Worm (Caenorhabditis elegans): ENCODE data around the gene tdo-2.

The tdo-2 gene

DNA sequence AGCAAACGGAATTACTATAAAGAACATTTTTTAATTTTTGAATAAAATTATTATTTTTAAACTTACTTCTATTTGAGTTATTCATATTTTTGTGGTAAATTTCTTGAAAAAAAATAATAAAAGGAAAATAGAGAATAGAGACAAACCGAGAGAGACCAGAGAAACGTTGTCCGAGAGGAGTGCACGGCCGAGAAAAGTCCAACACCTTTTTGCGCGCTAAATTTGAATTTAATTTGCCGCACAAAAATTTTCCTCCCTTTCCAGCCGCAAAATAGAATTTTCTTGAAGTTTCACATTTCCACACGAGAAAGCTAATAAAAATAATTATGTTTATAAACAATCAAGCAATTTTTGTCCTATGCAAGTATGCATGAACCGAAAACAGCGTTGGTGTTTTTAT is 48.0 kb downstream of the tdo-2 start, which contains the start of the genes F01F1.11 and F01F1.3 (continued):
- no peak for TF ChIP-seq nhr-179 (tag; optimal IDR thresholded peaks at IDR 0.05)
- peak; percentile 77 for TF ChIP-seq mcd-1 (GFP tag; IDR thresholded peaks at IDR 0.05)
- TF ChIP-seq atf-7 (tag; optimal IDR thresholded peaks at IDR 0.05) = no peak
- peak; percentile 31 for TF ChIP-seq him-1 (tag; optimal IDR thresholded peaks at IDR 0.05)
- peak; percentile 9 for TF ChIP-seq tlf-1 (GFP tag; optimal IDR thresholded peaks at IDR 0.05)
- peak; percentile 77; the same call in 1 of the 2 replicates for TF ChIP-seq bed-2 (GFP tag; IDR thresholded peaks at IDR 0.05)
- TF ChIP-seq attf-3 (GFP tag; conservative IDR thresholded peaks at IDR 0.05) = peak; percentile 69
- TF ChIP-seq aptf-3 (GFP tag; IDR thresholded peaks at IDR 0.05) = no peak
- no peak for TF ChIP-seq F37B4.10 (GFP tag; IDR thresholded peaks at IDR 0.05)
- peak; percentile 39 for TF ChIP-seq F22D6.2 (tag; optimal IDR thresholded peaks at IDR 0.05)
- TF ChIP-seq tbp1 (GFP tag; optimal IDR thresholded peaks at IDR 0.05) = peak; percentile 8
- TF ChIP-seq lsy-27 (tag; optimal IDR thresholded peaks at IDR 0.05; ENCODE audit: borderline replicate concordance, insufficient read depth) = no peak
- no peak for TF ChIP-seq fkh-3 (tag; optimal IDR thresholded peaks at IDR 0.05)
- peak in 1 of 2 experiments; percentile 57 for TF ChIP-seq let-607 (tag; optimal IDR thresholded peaks at IDR 0.05)
- no peak; the same call in 1 of the 2 replicates for TF ChIP-seq rcor-1 (GFP tag; IDR thresholded peaks at IDR 0.05)
- no peak for TF ChIP-seq repo-1 (tag; optimal IDR thresholded peaks at IDR 0.05)
- no peak for TF ChIP-seq F57A8.1 (GFP tag; optimal IDR thresholded peaks at IDR 0.05)
- no peak for TF ChIP-seq mxl-1 (tag; optimal IDR thresholded peaks at IDR 0.05)
- peak; percentile 14; the same call in 1 of the 2 replicates for TF ChIP-seq hmg-1.2 (GFP tag; IDR thresholded peaks at IDR 0.05)
- TF ChIP-seq chd-7 (tag; optimal IDR thresholded peaks at IDR 0.05) = no peak
- TF ChIP-seq gei-17 (GFP tag; optimal IDR thresholded peaks at IDR 0.05) = no peak
- TF ChIP-seq B0336.3 (GFP tag; IDR thresholded peaks at IDR 0.05) = 0 out of 2 replicates have a peak, but pooled peaks have one; percentile 15
- TF ChIP-seq nfya-2 (GFP tag; IDR thresholded peaks at IDR 0.05) = no peak
- TF ChIP-seq snpc-3.4 (tag; optimal IDR thresholded peaks at IDR 0.05) = no peak
- TF ChIP-seq xnd-1 (tag; optimal IDR thresholded peaks at IDR 0.05) = no peak
- peak; percentile 72 for TF ChIP-seq ceh-27 (GFP tag; optimal IDR thresholded peaks at IDR 0.05)
- peak; percentile 28 for TF ChIP-seq snpc-1.3 (tag; optimal IDR thresholded peaks at IDR 0.05; ENCODE audit: insufficient read depth)
- peak; percentile 57 for TF ChIP-seq K11D2.4 (GFP tag; IDR thresholded peaks at IDR 0.05)
- TF ChIP-seq egrh-3 (GFP tag; IDR thresholded peaks at IDR 0.05) = no peak
- TF ChIP-seq ceh-91 (GFP tag; IDR thresholded peaks at IDR 0.05) = peak; percentile 50; the same call in 1 of the 2 replicates
- TF ChIP-seq ztf-25 (GFP tag; IDR thresholded peaks at IDR 0.05) = no peak
- TF ChIP-seq cebp-1 (GFP tag; IDR thresholded peaks at IDR 0.05) = no peak
- TF ChIP-seq cebp-1 (tag; optimal IDR thresholded peaks at IDR 0.05) = peak; percentile 37
- TF ChIP-seq lin-26 (GFP tag; IDR thresholded peaks at IDR 0.05) = no peak
- TF ChIP-seq ceh-40 (GFP tag; IDR thresholded peaks at IDR 0.05) = no peak
- peak; percentile 40 for TF ChIP-seq madf-10 (tag; optimal IDR thresholded peaks at IDR 0.05)
- no peak for TF ChIP-seq mel-28 (tag; optimal IDR thresholded peaks at IDR 0.05; ENCODE audit: borderline replicate concordance)
- peak; percentile 6 for TF ChIP-seq athp-1 (tag; optimal IDR thresholded peaks at IDR 0.05)
- 0 out of 2 replicates have a peak, but pooled peaks have one; percentile 15 for TF ChIP-seq B0019.2 (GFP tag; conservative IDR thresholded peaks at IDR 0.05)
- TF ChIP-seq sdz-38 (tag; optimal IDR thresholded peaks at IDR 0.05) = no peak
- TF ChIP-seq lag-1 (GFP tag; IDR thresholded peaks at IDR 0.05) = no peak
- TF ChIP-seq nhr-27 (tag; optimal IDR thresholded peaks at IDR 0.05) = no peak
- TF ChIP-seq snpc-4 (GFP tag; optimal IDR thresholded peaks at IDR 0.05) = no peak
- TF ChIP-seq snpc-4 (tag; optimal IDR thresholded peaks at IDR 0.05) = peak in 2 of 4 experiments; percentile 13 to 17
- no peak for TF ChIP-seq F52B5.7 (tag; optimal IDR thresholded peaks at IDR 0.05)
- TF ChIP-seq D2030.7 (GFP tag; IDR thresholded peaks at IDR 0.05) = peak; percentile 69
- TF ChIP-seq lin-54 (GFP tag; optimal IDR thresholded peaks at IDR 0.05) = peak; percentile 94
- no peak for TF ChIP-seq F23B12.7 (tag; optimal IDR thresholded peaks at IDR 0.05; ENCODE audit: insufficient read depth)
- no peak for TF ChIP-seq K12H6.12 (tag; optimal IDR thresholded peaks at IDR 0.05)
